Worm (Caenorhabditis elegans) whole organism, young adult: ENCODE measurements around the gene eif-2D.
A peak's percentile ranks its signal among the peaks of the same experiment; 100 is the strongest.

Source experiments
- B0019.2 ChIP-seq: fragments of 200-800 bp; sonication (Bioruptor generic); conservative IDR thresholded peaks from 2 replicates; pipeline ENCODE4 v1.3.6; 2022; ENCODE audit warnings: missing genetic modification reagents, missing genetic modification characterization, missing compliant biosample characterization
- F23B12.7 ChIP-seq: sonication (generic microtip); optimal IDR thresholded peaks from 2 replicates; lab custom pipeline; 2017; ENCODE audit warnings: missing genetic modification characterization, mild to moderate bottlenecking, missing compliant biosample characterization, antibody characterized with exemption, moderate library complexity; ENCODE audit not compliant: insufficient read depth
- F39B2.1 ChIP-seq: fragments of 200-800 bp; sonication (Bioruptor generic); IDR thresholded peaks from 2 replicates; pipeline ENCODE4 v1.3.6; 2022; ENCODE audit warnings: missing genetic modification reagents, missing genetic modification characterization, missing compliant biosample characterization
- F52B5.7 ChIP-seq: sonication (generic microtip); optimal IDR thresholded peaks from 2 replicates; lab custom pipeline; 2016; ENCODE audit warnings: mild to moderate bottlenecking, missing genetic modification characterization, missing compliant biosample characterization
- F57A8.1 ChIP-seq: fragments of 200-800 bp; sonication (Bioruptor generic); optimal IDR thresholded peaks from 2 replicates; lab custom pipeline; 2018; ENCODE audit warnings: mild to moderate bottlenecking, missing genetic modification characterization, moderate library complexity, missing compliant biosample characterization
- T07F8.4 ChIP-seq: sonication (generic microtip); optimal IDR thresholded peaks from 2 replicates; lab custom pipeline; 2016; ENCODE audit warnings: mild to moderate bottlenecking, missing genetic modification characterization, moderate library complexity, missing compliant biosample characterization
- Y53F4B.3 ChIP-seq: fragments of 200-800 bp; sonication (Bioruptor generic); IDR thresholded peaks from 2 replicates; pipeline ENCODE4 v1.3.6; 2022; ENCODE audit warnings: missing genetic modification reagents, missing genetic modification characterization, missing compliant biosample characterization
- Y56A3A.18 ChIP-seq: fragments of 200-800 bp; sonication (Bioruptor generic); IDR thresholded peaks from 2 replicates; pipeline ENCODE4 v1.3.6; 2022; ENCODE audit warnings: missing genetic modification reagents, missing genetic modification characterization, missing compliant biosample characterization
- Y95B8A.8 ChIP-seq: fragments of 200-800 bp; sonication (Bioruptor generic); IDR thresholded peaks from 2 replicates; pipeline ENCODE4 v1.3.6; 2022; ENCODE audit warnings: missing genetic modification reagents, missing genetic modification characterization, missing compliant biosample characterization
- ZK185.1 ChIP-seq: sonication (generic microtip); optimal IDR thresholded peaks from 2 replicates; lab custom pipeline; 2016; ENCODE audit warnings: mild to moderate bottlenecking, missing genetic modification characterization, missing compliant biosample characterization; ENCODE audit not compliant: poor library complexity, severe bottlenecking
- ama-1 ChIP-seq, 3 experiments: fragments of 150-350 bp in 1 of 3; sonication (generic microtip) in 2 of 3; optimal IDR thresholded peaks; 2 replicates each; lab custom pipeline; 2014 to 2018; ENCODE audit warnings: missing biosample characterization in 2 of 3, missing genetic modification characterization in 2 of 3, missing genetic modification reagents in 2 of 3
- aptf-2 ChIP-seq: fragments of 200-800 bp; sonication (Bioruptor generic); conservative IDR thresholded peaks from 2 replicates; pipeline ENCODE4 v1.3.6; 2022; ENCODE audit warnings: missing genetic modification reagents, missing genetic modification characterization, missing compliant biosample characterization
- attf-3 ChIP-seq: fragments of 200-800 bp; sonication (Bioruptor generic); conservative IDR thresholded peaks from 2 replicates; pipeline ENCODE4 v1.3.6; 2022; ENCODE audit warnings: missing genetic modification reagents, missing genetic modification characterization, missing compliant biosample characterization
- attf-6 ChIP-seq: fragments of 200-800 bp; sonication (Bioruptor generic); IDR thresholded peaks from 2 replicates; pipeline ENCODE4 v1.3.6; 2022; ENCODE audit warnings: missing genetic modification reagents, missing genetic modification characterization, missing compliant biosample characterization
- bed-1 ChIP-seq: fragments of 200-800 bp; sonication (Bioruptor generic); IDR thresholded peaks from 2 replicates; pipeline ENCODE4 v1.3.6; 2022; ENCODE audit warnings: missing genetic modification reagents, missing genetic modification characterization, missing compliant biosample characterization
- bed-2 ChIP-seq: fragments of 200-800 bp; sonication (Bioruptor generic); IDR thresholded peaks from 2 replicates; pipeline ENCODE4 v1.3.6; 2022; ENCODE audit warnings: missing genetic modification reagents, missing genetic modification characterization, missing compliant biosample characterization
- ceh-100 ChIP-seq: fragments of 200-800 bp; sonication (Bioruptor generic); IDR thresholded peaks from 2 replicates; pipeline ENCODE4 v1.3.6; 2022; ENCODE audit warnings: missing genetic modification reagents, missing genetic modification characterization, missing compliant biosample characterization
- ceh-91 ChIP-seq: fragments of 200-800 bp; sonication (Bioruptor generic); IDR thresholded peaks from 2 replicates; pipeline ENCODE4 v1.3.6; 2022; ENCODE audit warnings: missing genetic modification reagents, missing genetic modification characterization, missing compliant biosample characterization
- chd-7 ChIP-seq: sonication (generic microtip); optimal IDR thresholded peaks from 2 replicates; lab custom pipeline; 2016; ENCODE audit warnings: mild to moderate bottlenecking, missing genetic modification characterization, moderate library complexity, missing compliant biosample characterization
- efl-1 ChIP-seq: fragments of 150-350 bp; optimal IDR thresholded peaks from 2 replicates; lab custom pipeline; 2014; ENCODE audit warnings: missing biosample characterization, missing genetic modification reagents, missing genetic modification characterization
- fkh-3 ChIP-seq: sonication (generic microtip); optimal IDR thresholded peaks from 2 replicates; lab custom pipeline; 2016; ENCODE audit warnings: mild to moderate bottlenecking, missing genetic modification characterization, missing compliant biosample characterization
- let-526 ChIP-seq: fragments of 200-800 bp; sonication (Bioruptor generic); IDR thresholded peaks from 2 replicates; pipeline ENCODE4 v1.3.6; 2022; ENCODE audit warnings: missing genetic modification reagents, missing genetic modification characterization, missing compliant biosample characterization
- let-607 ChIP-seq, 2 experiments: fragments of 200-800 bp in 1 of 2; sonication (Bioruptor generic) in 1 of 2; sonication (generic microtip) in 1 of 2; optimal IDR thresholded peaks; 2 replicates each; lab custom pipeline; 2016 to 2018; ENCODE audit warnings: mild to moderate bottlenecking in 2 of 2, missing compliant biosample characterization in 2 of 2, missing genetic modification characterization in 2 of 2, moderate library complexity in 2 of 2, missing genotype in 1 of 2
- lin-54 ChIP-seq: fragments of 200-800 bp; sonication (Bioruptor generic); optimal IDR thresholded peaks from 2 replicates; lab custom pipeline; 2018; ENCODE audit warnings: mild to moderate bottlenecking, missing genetic modification characterization, missing compliant biosample characterization
- madf-3 ChIP-seq: fragments of 200-800 bp; sonication (Bioruptor generic); IDR thresholded peaks from 2 replicates; pipeline ENCODE4 v1.3.6; 2022; ENCODE audit warnings: missing genetic modification reagents, missing genetic modification characterization, missing compliant biosample characterization
- mcd-1 ChIP-seq: fragments of 200-800 bp; sonication (Bioruptor generic); IDR thresholded peaks from 2 replicates; pipeline ENCODE4 v1.3.6; 2022; ENCODE audit warnings: missing genetic modification reagents, missing genetic modification characterization, missing compliant biosample characterization
- nhr-179 ChIP-seq: sonication (generic microtip); optimal IDR thresholded peaks from 2 replicates; lab custom pipeline; 2016; ENCODE audit warnings: mild to moderate bottlenecking, missing genetic modification characterization, missing compliant biosample characterization
- nhr-80 ChIP-seq: sonication (generic microtip); optimal IDR thresholded peaks from 2 replicates; lab custom pipeline; 2016; ENCODE audit warnings: missing genetic modification characterization, missing compliant biosample characterization
- rec-8 ChIP-seq, 2 experiments: sonication (generic microtip); optimal IDR thresholded peaks; 2 replicates each; lab custom pipeline; 2016; ENCODE audit warnings: mild to moderate bottlenecking in 2 of 2, missing genetic modification characterization in 2 of 2, missing genetic modification reagents in 2 of 2, missing genotype in 2 of 2, missing biosample characterization in 1 of 2, missing compliant biosample characterization in 1 of 2, moderate library complexity in 1 of 2
- sea-2 ChIP-seq: fragments of 200-800 bp; sonication (Bioruptor generic); IDR thresholded peaks from 2 replicates; pipeline ENCODE4 v1.3.6; 2022; ENCODE audit warnings: missing genetic modification characterization, missing compliant biosample characterization
- snpc-1.1 ChIP-seq: sonication (generic microtip); optimal IDR thresholded peaks from 2 replicates; lab custom pipeline; 2017; ENCODE audit warnings: missing genetic modification characterization, mild to moderate bottlenecking, missing compliant biosample characterization, antibody characterized with exemption, moderate library complexity, missing genotype, missing genetic modification reagents; ENCODE audit not compliant: insufficient read depth
- snpc-1.3 ChIP-seq: sonication (generic microtip); optimal IDR thresholded peaks from 2 replicates; lab custom pipeline; 2017; ENCODE audit warnings: missing genetic modification characterization, mild to moderate bottlenecking, missing compliant biosample characterization, antibody characterized with exemption, moderate library complexity, missing genotype, missing genetic modification reagents; ENCODE audit not compliant: insufficient read depth
- tbp1 ChIP-seq: fragments of 200-800 bp; sonication (Bioruptor generic); optimal IDR thresholded peaks from 2 replicates; lab custom pipeline; 2018; ENCODE audit warnings: mild to moderate bottlenecking, missing genetic modification characterization, missing compliant biosample characterization
- tlf-1 ChIP-seq: fragments of 200-800 bp; sonication (Bioruptor generic); optimal IDR thresholded peaks from 2 replicates; lab custom pipeline; 2018; ENCODE audit warnings: mild to moderate bottlenecking, missing genetic modification characterization, missing compliant biosample characterization
- unc-62 ChIP-seq: fragments of 150-350 bp; optimal IDR thresholded peaks from 2 replicates; lab custom pipeline; 2014; ENCODE audit warnings: missing biosample characterization, missing genetic modification reagents, missing genetic modification characterization
- zfh-2 ChIP-seq: fragments of 200-800 bp; sonication (Bioruptor generic); conservative IDR thresholded peaks from 2 replicates; pipeline ENCODE4 v1.3.6; 2022; ENCODE audit warnings: missing genetic modification reagents, missing genetic modification characterization, missing compliant biosample characterization
- ztf-18 ChIP-seq: sonication (generic microtip); optimal IDR thresholded peaks from 2 replicates; lab custom pipeline; 2016; ENCODE audit warnings: missing genotype, mild to moderate bottlenecking, missing genetic modification characterization, missing compliant biosample characterization
- ztf-6 ChIP-seq: fragments of 200-800 bp; sonication (Bioruptor generic); IDR thresholded peaks from 2 replicates; pipeline ENCODE4 v1.3.6; 2022; ENCODE audit warnings: missing genetic modification reagents, missing genetic modification characterization, missing compliant biosample characterization

Gene eif-2D

DNA sequence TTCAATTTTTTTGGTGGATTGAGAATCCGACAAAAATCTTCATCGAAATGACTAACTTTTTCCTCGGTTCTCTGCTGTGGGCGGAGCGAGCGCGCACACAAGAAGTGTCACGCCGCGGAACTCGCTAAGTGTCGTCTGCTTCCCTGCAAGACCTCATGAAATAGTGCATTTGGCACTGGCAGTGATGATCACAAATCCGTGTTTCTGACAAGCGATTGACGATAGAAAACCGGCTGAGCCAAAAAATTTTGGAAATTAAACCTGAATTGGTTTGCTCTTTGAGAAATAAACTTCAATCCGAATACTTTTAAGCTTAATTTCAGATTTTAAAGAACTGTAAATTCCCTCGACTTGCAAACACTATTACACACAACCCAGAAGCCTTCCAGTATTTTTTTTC, 10.0 kb downstream of the eif-2D start (continued):
- TF ChIP-seq T07F8.4 (tag; lab: Kevin White, UChicago) (no peak), ama-1 (optimal IDR thresholded peaks at IDR 0.05; lab: Kevin White, UChicago) (peak; percentile 86), ama-1 (GFP tag; optimal IDR thresholded peaks at IDR 0.05; lab: Kevin White, UChicago) (no peak), bed-2 (no peak), efl-1 (no peak), nhr-179 (tag; lab: Kevin White, UChicago) (no peak), ceh-91 (GFP tag; lab: Robert Waterston, UW) (no peak), zfh-2 (GFP tag; lab: Robert Waterston, UW) (no peak; the same call in 1 of the 2 replicates), Y56A3A.18 (GFP tag; lab: Robert Waterston, UW) (peak; percentile 62), sea-2 (no peak), attf-6 (peak; percentile 89; the same call in 1 of the 2 replicates), tbp1 (peak; percentile 78), tlf-1 (GFP tag; lab: Kevin White, UChicago) (no peak), nhr-80 (peak; percentile 3), rec-8 (tag; optimal IDR thresholded peaks at IDR 0.05; lab: Kevin White, UChicago) (peak in 1 of 2 experiments; percentile 3), let-526 (no peak), lin-54 (GFP tag; lab: Kevin White, UChicago) (peak; percentile 23), mcd-1 (GFP tag; lab: Robert Waterston, UW) (peak; percentile 77), aptf-2 (GFP tag; lab: Robert Waterston, UW) (no peak), B0019.2 (GFP tag; lab: Robert Waterston, UW) (no peak), Y53F4B.3 (GFP tag; lab: Robert Waterston, UW) (no peak), F57A8.1 (GFP tag; lab: Kevin White, UChicago) (no peak), Y95B8A.8 (GFP tag; lab: Robert Waterston, UW) (no peak), unc-62 (GFP tag; lab: Kevin White, UChicago) (no peak), snpc-1.3 (tag; lab: Kevin White, UChicago) (peak; percentile 78), ztf-6 (GFP tag; lab: Robert Waterston, UW) (no peak), attf-3 (GFP tag; lab: Robert Waterston, UW) (no peak), bed-1 (GFP tag; lab: Robert Waterston, UW) (no peak), F52B5.7 (tag; lab: Kevin White, UChicago) (no peak), F23B12.7 (tag; lab: Kevin White, UChicago) (peak; percentile 39), ztf-18 (tag; lab: Kevin White, UChicago) (no peak), snpc-1.1 (tag; lab: Kevin White, UChicago) (peak; percentile 98), ZK185.1 (peak; percentile 10), ceh-100 (GFP tag; lab: Robert Waterston, UW) (no peak), chd-7 (tag; lab: Kevin White, UChicago) (peak; percentile 23), F39B2.1 (GFP tag; lab: Robert Waterston, UW) (no peak), fkh-3 (no peak), madf-3 (GFP tag; lab: Robert Waterston, UW) (0 out of 2 replicates have a peak, but pooled peaks have one; percentile 13), let-607 (tag; optimal IDR thresholded peaks at IDR 0.05; lab: Kevin White, UChicago) (no peak)
- TF ChIP-seq, all 124 proteins: peak for 42
